Fruit fly (Drosophila melanogaster) S2 (cell line): ENCODE results near the gene Klp3A.

Experiments
- CG8478 ChIP-seq: fragments of >200 bp; optimal IDR thresholded peaks from 2 replicates; lab custom pipeline; 2018
- CTCF ChIP-seq, 2 experiments: fragments of >200 bp; optimal IDR thresholded peaks; 2 replicates each; lab custom pipeline; 2018

DNA sequence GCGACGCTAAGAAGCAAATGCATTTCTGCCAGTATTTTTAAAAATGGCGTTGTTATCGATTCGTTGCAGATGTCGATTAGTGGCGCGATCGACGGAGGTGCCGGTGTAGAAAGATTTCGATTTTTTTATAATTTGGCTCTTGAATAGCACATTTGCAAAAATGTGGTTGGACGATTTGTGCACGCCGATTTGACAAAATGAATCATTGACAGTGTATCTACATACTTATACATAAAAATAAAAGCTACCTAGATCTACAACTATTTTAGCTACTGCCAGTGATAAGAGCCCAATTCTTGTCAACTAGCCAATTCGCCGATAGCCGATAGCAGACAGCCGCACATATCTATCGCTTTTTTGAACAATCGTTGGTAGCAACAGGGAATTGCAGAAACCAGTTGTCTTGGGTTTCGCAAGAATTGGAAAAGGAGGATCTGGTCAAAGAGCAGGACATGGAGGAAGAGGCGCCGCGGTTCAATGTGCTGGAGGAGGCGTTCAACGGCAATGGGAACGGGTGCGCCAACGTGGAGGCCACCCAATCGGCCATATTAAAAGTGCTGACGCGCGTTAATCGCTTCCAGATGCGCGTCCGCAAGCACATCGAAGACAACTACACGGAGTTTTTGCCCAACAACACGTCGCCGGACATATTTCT lies at the start of gene Klp3A, which contains the start of gene Zw10:
- TF ChIP-seq CTCF (optimal IDR thresholded peaks at IDR 0.05; lab: Kevin White, UChicago) (no peak), CG8478 (lab: Kevin White, UChicago) (no peak)
